Fruit fly (Drosophila melanogaster): ENCODE data around the gene Coprox.
A peak's percentile ranks its signal among the peaks of the same experiment; 100 is the strongest.

DNA sequence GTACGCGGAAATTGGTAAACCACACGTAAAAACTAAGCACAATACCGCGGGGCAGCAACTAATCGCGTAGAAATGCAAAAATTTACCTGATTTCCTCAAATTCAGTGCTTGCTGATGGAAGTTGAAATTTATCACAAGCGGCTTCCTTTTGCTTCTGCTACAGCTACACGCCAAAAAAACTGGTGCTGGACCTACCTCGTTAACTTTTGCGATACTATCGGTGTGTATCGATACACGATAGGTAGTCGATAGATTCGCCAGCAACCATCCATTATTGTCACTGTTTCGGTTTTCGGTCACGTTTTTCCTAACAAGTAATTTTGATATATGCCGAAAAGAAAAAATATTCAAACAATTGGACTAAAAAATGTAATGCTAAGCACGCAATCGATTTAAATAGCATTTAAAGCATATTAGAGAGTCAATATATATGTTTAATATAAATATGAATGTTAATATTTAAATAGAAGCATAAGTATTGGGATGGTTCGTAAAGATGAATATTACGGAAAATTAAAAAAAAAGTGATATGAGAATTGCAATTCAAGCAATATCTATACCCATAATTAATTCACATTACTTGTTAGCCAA is 3.3 kb downstream of the Coprox start, which contains the start of gene Sumo:
- no peak for TF ChIP-seq CG14711 (tag; optimal IDR thresholded peaks at IDR 0.05)
- TF ChIP-seq ovo (GFP tag; optimal IDR thresholded peaks at IDR 0.05) = no peak
- no peak for TF ChIP-seq toe (GFP tag; optimal IDR thresholded peaks at IDR 0.05)
- TF ChIP-seq Crg-1 (GFP tag; optimal IDR thresholded peaks at IDR 0.05) = no peak
- no peak for TF ChIP-seq CG1620 (GFP tag; optimal IDR thresholded peaks at IDR 0.05)
- no peak for TF ChIP-seq tj (GFP tag; optimal IDR thresholded peaks at IDR 0.05)
- TF ChIP-seq cic (GFP tag; optimal IDR thresholded peaks at IDR 0.05) = no peak
- TF ChIP-seq CG11617 (GFP tag; optimal IDR thresholded peaks at IDR 0.05) = no peak
- TF ChIP-seq CG5204 (GFP tag; optimal IDR thresholded peaks at IDR 0.05) = no peak
- TF ChIP-seq pad (GFP tag; optimal IDR thresholded peaks at IDR 0.05) = peak; percentile 22
- peak; percentile 37 for TF ChIP-seq Mnt (GFP tag; optimal IDR thresholded peaks at IDR 0.05)
